Worm (Caenorhabditis elegans) whole organism, late embryonic: ENCODE measurements around the gene acd-4.

Experiments
- C08G9.2 ChIP-seq: sonication (generic microtip); optimal IDR thresholded peaks from 2 replicates; lab custom pipeline; 2016; ENCODE audit warnings: mild to moderate bottlenecking, missing genetic modification characterization, moderate library complexity, missing compliant biosample characterization
- F13H6.1 ChIP-seq: sonication (generic microtip); optimal IDR thresholded peaks from 2 replicates; lab custom pipeline; 2016; ENCODE audit warnings: missing genetic modification characterization, missing compliant biosample characterization
- T23F11.4 ChIP-seq: fragments of 200-800 bp; sonication (Bioruptor generic); optimal IDR thresholded peaks from 2 replicates; lab custom pipeline; 2018; ENCODE audit warnings: mild to moderate bottlenecking, missing genetic modification characterization, missing compliant biosample characterization
- Y22D7AL.16 ChIP-seq: sonication (generic microtip); optimal IDR thresholded peaks from 2 replicates; lab custom pipeline; 2016; ENCODE audit warnings: missing genetic modification characterization, missing compliant biosample characterization
- ceh-14 ChIP-seq: sonication (generic microtip); optimal IDR thresholded peaks from 2 replicates; lab custom pipeline; 2016; ENCODE audit warnings: missing genotype, missing genetic modification characterization, missing compliant biosample characterization
- ceh-19 ChIP-seq: fragments of 200-800 bp; sonication (Bioruptor generic); optimal IDR thresholded peaks from 2 replicates; lab custom pipeline; 2018; ENCODE audit warnings: mild to moderate bottlenecking, missing genetic modification characterization, missing compliant biosample characterization
- ceh-2 ChIP-seq: sonication (generic microtip); optimal IDR thresholded peaks from 2 replicates; lab custom pipeline; 2016; ENCODE audit warnings: missing genotype, missing genetic modification characterization, missing compliant biosample characterization
- ceh-22 ChIP-seq: sonication (generic microtip); optimal IDR thresholded peaks from 2 replicates; lab custom pipeline; 2017; ENCODE audit warnings: missing biosample characterization, missing genetic modification characterization
- ceh-24 ChIP-seq: sonication (generic microtip); optimal IDR thresholded peaks from 2 replicates; lab custom pipeline; 2016; ENCODE audit warnings: mild to moderate bottlenecking, missing genetic modification characterization, missing compliant biosample characterization
- ceh-30 ChIP-seq: fragments of 150-350 bp; optimal IDR thresholded peaks from 2 replicates; lab custom pipeline; 2014; ENCODE audit warnings: missing biosample characterization, missing genetic modification characterization
- ceh-45 ChIP-seq: fragments of 200-800 bp; sonication (Bioruptor generic); IDR thresholded peaks from 2 replicates; pipeline ENCODE4 v1.3.6; 2022; ENCODE audit warnings: missing genetic modification reagents, missing genetic modification characterization, missing compliant biosample characterization
- ceh-48 ChIP-seq: sonication (generic microtip); optimal IDR thresholded peaks from 2 replicates; lab custom pipeline; 2016; ENCODE audit warnings: missing genetic modification characterization, inconsistent platforms, missing compliant biosample characterization
- ceh-6 ChIP-seq: fragments of 200-800 bp; sonication (Bioruptor generic); optimal IDR thresholded peaks from 2 replicates; lab custom pipeline; 2018; ENCODE audit warnings: mild to moderate bottlenecking, missing genetic modification characterization, missing compliant biosample characterization
- ceh-9 ChIP-seq: sonication (generic microtip); optimal IDR thresholded peaks from 2 replicates; lab custom pipeline; 2016; ENCODE audit warnings: mild to moderate bottlenecking, missing genetic modification characterization, inconsistent platforms, missing compliant biosample characterization
- dmd-4 ChIP-seq: sonication (generic microtip); optimal IDR thresholded peaks from 2 replicates; lab custom pipeline; 2016; ENCODE audit warnings: borderline replicate concordance, missing genetic modification characterization, missing compliant biosample characterization
- dve-1 ChIP-seq: sonication (generic microtip); optimal IDR thresholded peaks from 2 replicates; lab custom pipeline; 2017; ENCODE audit warnings: antibody characterized with exemption, mild to moderate bottlenecking, missing genetic modification characterization, missing compliant biosample characterization
- elt-2 ChIP-seq: sonication (generic microtip); optimal IDR thresholded peaks from 2 replicates; lab custom pipeline; 2016; ENCODE audit warnings: missing genetic modification reagents, missing genetic modification characterization, missing compliant biosample characterization
- fax-1 ChIP-seq: sonication (generic microtip); optimal IDR thresholded peaks from 2 replicates; lab custom pipeline; 2016; ENCODE audit warnings: missing genotype, missing genetic modification characterization, missing compliant biosample characterization
- fkh-10 ChIP-seq: fragments of 150-350 bp; optimal IDR thresholded peaks from 2 replicates; lab custom pipeline; 2014; ENCODE audit warnings: missing biosample characterization, missing genetic modification reagents, missing genetic modification characterization
- fkh-6 ChIP-seq: sonication (generic microtip); optimal IDR thresholded peaks from 2 replicates; lab custom pipeline; 2016; ENCODE audit warnings: missing genetic modification characterization, missing compliant biosample characterization
- gmeb-2 ChIP-seq: sonication (generic microtip); optimal IDR thresholded peaks from 2 replicates; lab custom pipeline; 2016; ENCODE audit warnings: missing genetic modification characterization, inconsistent platforms, missing compliant biosample characterization
- hlh-30 ChIP-seq: sonication (generic microtip); optimal IDR thresholded peaks from 2 replicates; lab custom pipeline; 2017; ENCODE audit warnings: antibody characterized with exemption, missing genetic modification characterization, missing compliant biosample characterization; ENCODE audit not compliant: insufficient read depth
- hlh-6 ChIP-seq: sonication (generic microtip); optimal IDR thresholded peaks from 2 replicates; lab custom pipeline; 2016; ENCODE audit warnings: missing genotype, missing genetic modification characterization, missing compliant biosample characterization
- hlh-8 ChIP-seq: sonication (generic microtip); optimal IDR thresholded peaks from 2 replicates; lab custom pipeline; 2016; ENCODE audit warnings: missing genotype, missing genetic modification characterization, missing compliant biosample characterization
- mec-3 ChIP-seq: sonication (generic microtip); optimal IDR thresholded peaks from 2 replicates; lab custom pipeline; 2016; ENCODE audit warnings: borderline replicate concordance, missing genetic modification characterization, missing compliant biosample characterization
- nhr-232 ChIP-seq: sonication (generic microtip); optimal IDR thresholded peaks from 2 replicates; lab custom pipeline; 2016; ENCODE audit warnings: missing genetic modification characterization, missing compliant biosample characterization
- npax-4 ChIP-seq: sonication (generic microtip); optimal IDR thresholded peaks from 2 replicates; lab custom pipeline; 2016; ENCODE audit warnings: missing genetic modification characterization, missing compliant biosample characterization
- pax-1 ChIP-seq: fragments of 150-350 bp; optimal IDR thresholded peaks from 2 replicates; lab custom pipeline; 2014; ENCODE audit warnings: missing biosample characterization, missing genetic modification characterization
- pha-2 ChIP-seq: sonication (generic microtip); optimal IDR thresholded peaks from 2 replicates; lab custom pipeline; 2017; ENCODE audit warnings: mild to moderate bottlenecking, missing genetic modification characterization, missing compliant biosample characterization
- pqm-1 ChIP-seq: sonication (generic microtip); optimal IDR thresholded peaks from 2 replicates; lab custom pipeline; 2016; ENCODE audit warnings: missing genetic modification characterization, missing compliant biosample characterization
- pros-1 ChIP-seq: fragments of 150-350 bp; optimal IDR thresholded peaks from 2 replicates; lab custom pipeline; 2014; ENCODE audit warnings: missing biosample characterization, missing genetic modification reagents, missing genetic modification characterization
- rnt-1 ChIP-seq: sonication (generic microtip); optimal IDR thresholded peaks from 2 replicates; lab custom pipeline; 2016; ENCODE audit warnings: missing genetic modification characterization, missing compliant biosample characterization
- sdc-2 ChIP-seq: sonication (generic microtip); optimal IDR thresholded peaks from 2 replicates; lab custom pipeline; 2016; ENCODE audit warnings: missing genotype, missing genetic modification characterization, missing compliant biosample characterization
- syd-9 ChIP-seq: sonication (generic microtip); optimal IDR thresholded peaks from 2 replicates; lab custom pipeline; 2016; ENCODE audit warnings: mild to moderate bottlenecking, missing genetic modification characterization, moderate library complexity, missing compliant biosample characterization
- tbx-2 ChIP-seq: sonication (generic microtip); optimal IDR thresholded peaks from 2 replicates; lab custom pipeline; 2016; ENCODE audit warnings: missing genetic modification characterization, missing compliant biosample characterization
- unc-3 ChIP-seq, 2 experiments: fragments of 200-800 bp in 1 of 2; sonication (Bioruptor generic) in 1 of 2; sonication (generic microtip) in 1 of 2; conservative IDR thresholded peaks in 1 of 2; optimal IDR thresholded peaks in 1 of 2; 2 replicates each; pipeline versions ENCODE4 v1.3.6 to Lab custom; 2016 to 2022; ENCODE audit warnings: missing compliant biosample characterization in 2 of 2, missing genetic modification characterization in 2 of 2, missing genetic modification reagents in 1 of 2
- unc-42 ChIP-seq: sonication (generic microtip); optimal IDR thresholded peaks from 2 replicates; lab custom pipeline; 2016; ENCODE audit warnings: missing genotype, missing genetic modification characterization, missing compliant biosample characterization
- unc-86 ChIP-seq: sonication (generic microtip); optimal IDR thresholded peaks from 2 replicates; lab custom pipeline; 2016; ENCODE audit warnings: missing genetic modification characterization, missing compliant biosample characterization
- zip-5 ChIP-seq: sonication (generic microtip); optimal IDR thresholded peaks from 2 replicates; lab custom pipeline; 2016; ENCODE audit warnings: missing genetic modification characterization, missing compliant biosample characterization

The acd-4 gene

ce11 chrV:8671568-8672123 is 33.6 kb downstream of the acd-4 start:
- no peak for TF ChIP-seq C08G9.2
- TF ChIP-seq ceh-19 (GFP tag; lab: Kevin White, UChicago) = no peak
- TF ChIP-seq nhr-232 (tag; lab: Kevin White, UChicago) = no peak
- TF ChIP-seq F13H6.1 = no peak
- no peak for TF ChIP-seq ceh-2
- TF ChIP-seq rnt-1 = no peak
- TF ChIP-seq unc-42 (tag; lab: Kevin White, UChicago) = no peak
- no peak for TF ChIP-seq ceh-14
- TF ChIP-seq dmd-4 (tag; lab: Kevin White, UChicago) = no peak
- no peak for TF ChIP-seq ceh-22 (tag; lab: Kevin White, UChicago)
- TF ChIP-seq pax-1 (tag; lab: Kevin White, UChicago) = no peak
- TF ChIP-seq mec-3 = no peak
- no peak for TF ChIP-seq ceh-45 (GFP tag; lab: Robert Waterston, UW)
- TF ChIP-seq ceh-30 = no peak
- no peak for TF ChIP-seq pqm-1 (tag; lab: Kevin White, UChicago)
- TF ChIP-seq hlh-30 = no peak
- TF ChIP-seq ceh-48 (tag; lab: Kevin White, UChicago) = no peak
- TF ChIP-seq, all 69 proteins: peak for 0

- TF ChIP-seq dmd-4 (tag; lab: Kevin White, UChicago) (no peak), syd-9 (tag; lab: Kevin White, UChicago) (no peak), dve-1 (tag; lab: Kevin White, UChicago) (no peak), zip-5 (tag; lab: Kevin White, UChicago) (no peak), Y22D7AL.16 (tag; lab: Kevin White, UChicago) (no peak), ceh-24 (tag; lab: Kevin White, UChicago) (no peak), ceh-48 (tag; lab: Kevin White, UChicago) (no peak), fax-1 (tag; lab: Kevin White, UChicago) (no peak), npax-4 (tag; lab: Kevin White, UChicago) (no peak), unc-3 (GFP tag; conservative IDR thresholded peaks at IDR 0.05; lab: Robert Waterston, UW) (no peak), unc-3 (tag; optimal IDR thresholded peaks at IDR 0.05; lab: Kevin White, UChicago) (no peak)
Observed at ce11 chrV:8673498-8673897, 35.5 kb downstream of the acd-4 start, which contains the start of gene ZC190.5. TSS of gene ZC190.5 (minus strand) at chrV:8673598.

ce11 chrV:8677193-8677592 is 39.2 kb downstream of the acd-4 start, which contains the start of gene ZC190.6:
TSS of gene ZC190.6 (minus strand) at chrV:8677293.
- TF ChIP-seq gmeb-2 (tag; lab: Kevin White, UChicago) = no peak
- no peak for TF ChIP-seq pha-2
- TF ChIP-seq F13H6.1 = no peak
- TF ChIP-seq mec-3 = no peak
- TF ChIP-seq dve-1 (tag; lab: Kevin White, UChicago) = no peak
- no peak for TF ChIP-seq ceh-22 (tag; lab: Kevin White, UChicago)
- TF ChIP-seq ceh-6 (GFP tag; lab: Kevin White, UChicago) = no peak
- no peak for TF ChIP-seq tbx-2 (tag; lab: Kevin White, UChicago)
- TF ChIP-seq unc-3 (GFP tag; conservative IDR thresholded peaks at IDR 0.05; lab: Robert Waterston, UW) = no peak
- TF ChIP-seq unc-3 (tag; optimal IDR thresholded peaks at IDR 0.05; lab: Kevin White, UChicago) = no peak
- TF ChIP-seq elt-2 (tag; lab: Kevin White, UChicago) = no peak
- TF ChIP-seq unc-42 (tag; lab: Kevin White, UChicago) = no peak
- no peak for TF ChIP-seq pros-1
- no peak for TF ChIP-seq ceh-2
- TF ChIP-seq hlh-6 (tag; lab: Kevin White, UChicago) = no peak
- TF ChIP-seq ceh-19 (GFP tag; lab: Kevin White, UChicago) = no peak
- no peak for TF ChIP-seq pax-1 (tag; lab: Kevin White, UChicago)
- no peak for TF ChIP-seq T23F11.4 (GFP tag; lab: Kevin White, UChicago)
- TF ChIP-seq ceh-9 (tag; lab: Kevin White, UChicago) = no peak

ce11 chrV:8681050-8681449 is 43.0 kb downstream of the acd-4 start, which contains the start of gene ZC190.2:
TSS of gene ZC190.2 (plus strand) at chrV:8681350.
- no peak for TF ChIP-seq fax-1 (tag; lab: Kevin White, UChicago)
- no peak for TF ChIP-seq npax-4 (tag; lab: Kevin White, UChicago)
- TF ChIP-seq unc-3 (GFP tag; conservative IDR thresholded peaks at IDR 0.05; lab: Robert Waterston, UW) = no peak
- no peak for TF ChIP-seq unc-3 (tag; optimal IDR thresholded peaks at IDR 0.05; lab: Kevin White, UChicago)
- TF ChIP-seq sdc-2 (tag; lab: Kevin White, UChicago) = no peak
- no peak for TF ChIP-seq hlh-30
- TF ChIP-seq dve-1 (tag; lab: Kevin White, UChicago) = no peak
- no peak for TF ChIP-seq unc-86 (tag; lab: Kevin White, UChicago)
- no peak for TF ChIP-seq fkh-10 (GFP tag; lab: Kevin White, UChicago)
- no peak for TF ChIP-seq hlh-8
- TF ChIP-seq fkh-6 (tag; lab: Kevin White, UChicago) = no peak
